Fruit fly (Drosophila melanogaster): ENCODE results near the gene kirre.

- no peak for TF ChIP-seq CG8478 (optimal IDR thresholded peaks at IDR 0.05)
- TF ChIP-seq CTCF (optimal IDR thresholded peaks at IDR 0.05), result no peak
These were observed 410.7 kb downstream of the kirre start for dm6 chrX:3150655-3151486.
